Fruit fly (Drosophila melanogaster) whole organism, pupa: ENCODE data around the gene CG44090.

Experiments used
- CG10348 ChIP-seq: fragments of 200-800 bp; sonication (Bioruptor generic); IDR thresholded peaks from 2 replicates; pipeline ENCODE4 v1.3.6; 2022; ENCODE audit warnings: missing biosample characterization, missing genetic modification characterization
- CG12605 ChIP-seq: fragments of 200-800 bp; sonication (Bioruptor generic); IDR thresholded peaks from 2 replicates; pipeline ENCODE4 v1.3.6; 2022; ENCODE audit warnings: missing biosample characterization, missing genetic modification characterization
- CG13204 ChIP-seq: fragments of 200-800 bp; sonication (Bioruptor generic); optimal IDR thresholded peaks from 2 replicates; lab custom pipeline; 2018; ENCODE audit warnings: missing biosample characterization, mild to moderate bottlenecking, missing genetic modification characterization, moderate library complexity
- CG14655 ChIP-seq: fragments of 200-800 bp; sonication (Bioruptor generic); optimal IDR thresholded peaks from 3 replicates; lab custom pipeline; 2017; ENCODE audit warnings: mild to moderate bottlenecking, missing biosample characterization, missing genetic modification reagents, missing genetic modification characterization
- CG15710 ChIP-seq: fragments of 200-800 bp; sonication (Bioruptor generic); optimal IDR thresholded peaks from 2 replicates; lab custom pipeline; 2018; ENCODE audit warnings: missing biosample characterization, mild to moderate bottlenecking, missing genetic modification characterization, moderate library complexity
- CG17806 ChIP-seq: fragments of 200-800 bp; sonication (Bioruptor generic); optimal IDR thresholded peaks from 2 replicates; lab custom pipeline; 2018; ENCODE audit warnings: missing biosample characterization, mild to moderate bottlenecking, missing genetic modification characterization, moderate library complexity
- CG32121 ChIP-seq: fragments of 200-800 bp; sonication (Bioruptor generic); IDR thresholded peaks from 2 replicates; pipeline ENCODE4 v1.3.6; 2022; ENCODE audit warnings: missing biosample characterization, missing genetic modification characterization
- CG34367 ChIP-seq: fragments of 200-800 bp; sonication (Bioruptor generic); optimal IDR thresholded peaks from 2 replicates; lab custom pipeline; 2018; ENCODE audit warnings: missing biosample characterization, mild to moderate bottlenecking, missing genetic modification characterization
- CG4496 ChIP-seq: fragments of 200-800 bp; sonication (Bioruptor generic); IDR thresholded peaks from 3 replicates; pipeline ENCODE4 v1.3.6; 2022; ENCODE audit warnings: missing biosample characterization, missing genetic modification characterization
- CG8159 ChIP-seq: fragments of 200-800 bp; sonication (Bioruptor generic); optimal IDR thresholded peaks from 3 replicates; lab custom pipeline; 2018; ENCODE audit warnings: missing biosample characterization, mild to moderate bottlenecking, missing genetic modification characterization, moderate library complexity
- CG8301 ChIP-seq: fragments of 200-800 bp; sonication (Bioruptor generic); optimal IDR thresholded peaks from 2 replicates; lab custom pipeline; 2018; ENCODE audit warnings: missing biosample characterization, mild to moderate bottlenecking, missing genetic modification characterization
- CG9948 ChIP-seq: fragments of 200-800 bp; sonication (Bioruptor generic); optimal IDR thresholded peaks from 2 replicates; lab custom pipeline; 2018; ENCODE audit warnings: missing biosample characterization, mild to moderate bottlenecking, missing genetic modification characterization, moderate library complexity
- D1 ChIP-seq: fragments of 200-800 bp; sonication (Bioruptor generic); optimal IDR thresholded peaks from 2 replicates; lab custom pipeline; 2018; ENCODE audit warnings: missing biosample characterization, mild to moderate bottlenecking, missing genetic modification characterization, moderate library complexity
- EcR ChIP-seq: fragments of 200-800 bp; sonication (Bioruptor generic); optimal IDR thresholded peaks from 3 replicates; lab custom pipeline; 2019; ENCODE audit warnings: missing biosample characterization, missing genetic modification characterization, mild to moderate bottlenecking, moderate library complexity, missing genetic modification reagents
- Ets98B ChIP-seq: fragments of 200-800 bp; sonication (Bioruptor generic); IDR thresholded peaks from 2 replicates; pipeline ENCODE4 v1.3.6; 2022; ENCODE audit warnings: missing biosample characterization, missing genetic modification characterization
- Pif1A ChIP-seq: fragments of 200-800 bp; sonication (Bioruptor generic); optimal IDR thresholded peaks from 3 replicates; lab custom pipeline; 2016; ENCODE audit warnings: missing biosample characterization, missing genetic modification characterization
- Pif1B ChIP-seq: fragments of 200-800 bp; sonication (Bioruptor generic); optimal IDR thresholded peaks from 3 replicates; lab custom pipeline; 2016; ENCODE audit warnings: missing biosample characterization, missing genetic modification characterization
- Snoo ChIP-seq: fragments of 200-800 bp; sonication (Bioruptor generic); optimal IDR thresholded peaks from 3 replicates; lab custom pipeline; 2017; ENCODE audit warnings: missing biosample characterization, mild to moderate bottlenecking, missing genetic modification characterization, inconsistent platforms
- fd96Ca ChIP-seq: fragments of 200-800 bp; sonication (Bioruptor generic); IDR thresholded peaks from 3 replicates; pipeline ENCODE4 v1.3.6; 2022; ENCODE audit warnings: missing biosample characterization, missing genetic modification characterization
- gl ChIP-seq: fragments of 200-800 bp; sonication (Bioruptor generic); optimal IDR thresholded peaks from 2 replicates; lab custom pipeline; 2018; ENCODE audit warnings: missing biosample characterization, mild to moderate bottlenecking, missing genetic modification characterization
- rn ChIP-seq: fragments of 200-800 bp; sonication (Bioruptor generic); IDR thresholded peaks from 2 replicates; pipeline ENCODE4 v1.3.6; 2022; ENCODE audit warnings: missing biosample characterization, missing genetic modification characterization

The CG44090 gene

dm6 chr3R:17401289-17401752 lies 32.9 kb downstream of the CG44090 start:
- TF ChIP-seq CG34367 = no peak
- no peak for TF ChIP-seq CG17806 (tag; lab: Kevin White, UChicago)
- peak; percentile 37; the same call in 1 of the 2 replicates for TF ChIP-seq Ets98B
- no peak for TF ChIP-seq CG8301 (tag; lab: Kevin White, UChicago)
- no peak for TF ChIP-seq CG12605 (GFP tag; lab: Robert Waterston, UW)
- TF ChIP-seq CG32121 (GFP tag; lab: Robert Waterston, UW) = peak; percentile 31; the same call in 1 of the 2 replicates
- no peak for TF ChIP-seq CG10348 (GFP tag; lab: Robert Waterston, UW)
- TF ChIP-seq CG4496 = peak; percentile 57; the same call in 1 of the 3 replicates
- no peak for TF ChIP-seq gl (tag; lab: Kevin White, UChicago)
- TF ChIP-seq rn (GFP tag; lab: Robert Waterston, UW) = no peak
- TF ChIP-seq Pif1B (GFP tag; lab: Kevin White, UChicago) = no peak
- TF ChIP-seq fd96Ca (GFP tag; lab: Robert Waterston, UW) = no peak
- peak; percentile 8 for TF ChIP-seq D1 (tag; lab: Kevin White, UChicago)
- no peak for TF ChIP-seq Pif1A
- TF ChIP-seq CG15710 = no peak
- TF ChIP-seq CG8159 = no peak
- no peak for TF ChIP-seq CG13204 (GFP tag; lab: Kevin White, UChicago)
- TF ChIP-seq CG14655 (GFP tag; lab: Kevin White, UChicago) = no peak
- no peak for TF ChIP-seq CG9948 (tag; lab: Kevin White, UChicago)
- TF ChIP-seq EcR = no peak
- peak; percentile 7 for TF ChIP-seq Snoo (tag; lab: Kevin White, UChicago)
- TF ChIP-seq, all 21 proteins: peak for 5

dm6 chr3R:17400675-17401118 lies 33.5 kb downstream of the CG44090 start:
- TF ChIP-seq CG8301 (tag; lab: Kevin White, UChicago) (peak; percentile 84), CG4496 (peak; percentile 66; the same call in 1 of the 3 replicates), CG15710 (peak; percentile 48), CG17806 (tag; lab: Kevin White, UChicago) (peak; percentile 75), EcR (no peak), D1 (tag; lab: Kevin White, UChicago) (peak; percentile 17), Pif1A (peak; percentile 83), CG10348 (GFP tag; lab: Robert Waterston, UW) (no peak), CG32121 (GFP tag; lab: Robert Waterston, UW) (peak; percentile 59), rn (GFP tag; lab: Robert Waterston, UW) (no peak), Snoo (tag; lab: Kevin White, UChicago) (no peak), CG9948 (tag; lab: Kevin White, UChicago) (peak; percentile 69), CG8159 (peak; percentile 78), CG14655 (GFP tag; lab: Kevin White, UChicago) (peak; percentile 83), Ets98B (peak; percentile 36; the same call in 1 of the 2 replicates), Pif1B (GFP tag; lab: Kevin White, UChicago) (peak; percentile 50), CG12605 (GFP tag; lab: Robert Waterston, UW) (peak; percentile 58), gl (tag; lab: Kevin White, UChicago) (peak; percentile 44), CG13204 (GFP tag; lab: Kevin White, UChicago) (no peak), fd96Ca (GFP tag; lab: Robert Waterston, UW) (no peak), CG34367 (peak; percentile 27)

dm6 chr3R:17400102-17400501 lies 34.1 kb downstream of the CG44090 start:
- TF ChIP-seq CG13204 (GFP tag; lab: Kevin White, UChicago) = no peak
- TF ChIP-seq Pif1B (GFP tag; lab: Kevin White, UChicago) = no peak
- TF ChIP-seq fd96Ca (GFP tag; lab: Robert Waterston, UW) = no peak
- no peak for TF ChIP-seq CG14655 (GFP tag; lab: Kevin White, UChicago)
- no peak for TF ChIP-seq Ets98B
- no peak for TF ChIP-seq CG15710
- no peak for TF ChIP-seq CG32121 (GFP tag; lab: Robert Waterston, UW)
- no peak for TF ChIP-seq CG12605 (GFP tag; lab: Robert Waterston, UW)
- TF ChIP-seq Snoo (tag; lab: Kevin White, UChicago) = no peak
- TF ChIP-seq CG8159 = no peak
- TF ChIP-seq CG9948 (tag; lab: Kevin White, UChicago) = no peak

dm6 chr3R:17394318-17395188 lies 39.7 kb downstream of the CG44090 start, which contains the start of gene CREG:
Gene CREG, minus strand, starts transcription at chr3R:17394640.
- TF ChIP-seq CG32121 (GFP tag; lab: Robert Waterston, UW) = no peak
- peak; percentile 18 for TF ChIP-seq Pif1B (GFP tag; lab: Kevin White, UChicago)
- TF ChIP-seq CG14655 (GFP tag; lab: Kevin White, UChicago) = peak; percentile 53
- TF ChIP-seq CG13204 (GFP tag; lab: Kevin White, UChicago) = no peak
- TF ChIP-seq CG34367 = no peak
- peak; percentile 41 for TF ChIP-seq CG8159
- TF ChIP-seq EcR = peak; percentile 85
- TF ChIP-seq CG9948 (tag; lab: Kevin White, UChicago) = peak; percentile 11
- TF ChIP-seq CG4496 = no peak
- TF ChIP-seq Pif1A = peak; percentile 32
- TF ChIP-seq CG15710 = peak; percentile 23
- 0 out of 2 replicates have a peak, but pooled peaks have one; percentile 24 for TF ChIP-seq Ets98B
- TF ChIP-seq CG10348 (GFP tag; lab: Robert Waterston, UW) = no peak
- TF ChIP-seq CG8301 (tag; lab: Kevin White, UChicago) = peak; percentile 38
- peak; percentile 46 for TF ChIP-seq Snoo (tag; lab: Kevin White, UChicago)
- 0 out of 2 replicates have a peak, but pooled peaks have one; percentile 7 for TF ChIP-seq CG12605 (GFP tag; lab: Robert Waterston, UW)
- no peak for TF ChIP-seq CG17806 (tag; lab: Kevin White, UChicago)
- TF ChIP-seq D1 (tag; lab: Kevin White, UChicago) = peak; percentile 24
